Worm (Caenorhabditis elegans) whole organism, young adult: ENCODE data around the gene egl-19.

Experiments
- C06A6.2 ChIP-seq: fragments of 200-800 bp; sonication (Bioruptor generic); conservative IDR thresholded peaks from 2 replicates; pipeline ENCODE4 v1.3.6; 2022; ENCODE audit warnings: missing genetic modification characterization, missing compliant biosample characterization
- F33H1.4 ChIP-seq: fragments of 200-800 bp; sonication (Bioruptor generic); IDR thresholded peaks from 2 replicates; pipeline ENCODE4 v1.3.6; 2022; ENCODE audit warnings: missing genetic modification reagents, missing genetic modification characterization, missing compliant biosample characterization
- K12H6.12 ChIP-seq: fragments of 200-800 bp; sonication (Bioruptor generic); optimal IDR thresholded peaks from 2 replicates; lab custom pipeline; 2018; ENCODE audit warnings: mild to moderate bottlenecking, missing genetic modification characterization, missing compliant biosample characterization
- Y56A3A.18 ChIP-seq: fragments of 200-800 bp; sonication (Bioruptor generic); IDR thresholded peaks from 2 replicates; pipeline ENCODE4 v1.3.6; 2022; ENCODE audit warnings: missing genetic modification reagents, missing genetic modification characterization, missing compliant biosample characterization
- Y79H2A.3 ChIP-seq: fragments of 200-800 bp; sonication (Bioruptor generic); conservative IDR thresholded peaks from 2 replicates; pipeline ENCODE4 v1.3.6; 2022; ENCODE audit warnings: missing genetic modification reagents, missing genetic modification characterization, missing compliant biosample characterization
- aptf-2 ChIP-seq: fragments of 200-800 bp; sonication (Bioruptor generic); conservative IDR thresholded peaks from 2 replicates; pipeline ENCODE4 v1.3.6; 2022; ENCODE audit warnings: missing genetic modification reagents, missing genetic modification characterization, missing compliant biosample characterization
- atf-7 ChIP-seq: sonication (generic microtip); optimal IDR thresholded peaks from 2 replicates; lab custom pipeline; 2017; ENCODE audit warnings: mild to moderate bottlenecking, missing genetic modification characterization, missing compliant biosample characterization
- attf-5 ChIP-seq: fragments of 200-800 bp; sonication (Bioruptor generic); optimal IDR thresholded peaks from 2 replicates; lab custom pipeline; 2018; ENCODE audit warnings: mild to moderate bottlenecking, missing genetic modification characterization, missing compliant biosample characterization
- attf-6 ChIP-seq: fragments of 200-800 bp; sonication (Bioruptor generic); IDR thresholded peaks from 2 replicates; pipeline ENCODE4 v1.3.6; 2022; ENCODE audit warnings: missing genetic modification reagents, missing genetic modification characterization, missing compliant biosample characterization
- bed-1 ChIP-seq: fragments of 200-800 bp; sonication (Bioruptor generic); IDR thresholded peaks from 2 replicates; pipeline ENCODE4 v1.3.6; 2022; ENCODE audit warnings: missing genetic modification reagents, missing genetic modification characterization, missing compliant biosample characterization
- cebp-1 ChIP-seq, 2 experiments: fragments of 200-800 bp in 1 of 2; sonication (Bioruptor generic) in 1 of 2; sonication (generic microtip) in 1 of 2; IDR thresholded peaks in 1 of 2; optimal IDR thresholded peaks in 1 of 2; 2 replicates each; pipeline versions ENCODE4 v1.3.6 to Lab custom; 2017 to 2022; ENCODE audit warnings: missing compliant biosample characterization in 2 of 2, missing genetic modification characterization in 2 of 2, mild to moderate bottlenecking in 1 of 2, missing genetic modification reagents in 1 of 2, moderate library complexity in 1 of 2
- ceh-40 ChIP-seq: fragments of 200-800 bp; sonication (Bioruptor generic); IDR thresholded peaks from 2 replicates; pipeline ENCODE4 v1.3.6; 2022; ENCODE audit warnings: missing genetic modification characterization, missing compliant biosample characterization
- ceh-58 ChIP-seq: fragments of 200-800 bp; sonication (Bioruptor generic); IDR thresholded peaks from 2 replicates; pipeline ENCODE4 v1.3.6; 2022; ENCODE audit warnings: missing genetic modification characterization, missing compliant biosample characterization
- ceh-79 ChIP-seq: sonication (generic microtip); optimal IDR thresholded peaks from 2 replicates; lab custom pipeline; 2017; ENCODE audit warnings: mild to moderate bottlenecking, missing genetic modification characterization, missing compliant biosample characterization
- dox-1 ChIP-seq: fragments of 200-800 bp; sonication (Bioruptor generic); IDR thresholded peaks from 2 replicates; pipeline ENCODE4 v1.3.6; 2022; ENCODE audit warnings: missing genetic modification reagents, missing genetic modification characterization, missing compliant biosample characterization
- dpff-1 ChIP-seq: sonication (generic microtip); optimal IDR thresholded peaks from 2 replicates; lab custom pipeline; 2017; ENCODE audit warnings: mild to moderate bottlenecking, missing genetic modification characterization, missing compliant biosample characterization
- egrh-3 ChIP-seq: fragments of 200-800 bp; sonication (Bioruptor generic); IDR thresholded peaks from 2 replicates; pipeline ENCODE4 v1.3.6; 2022; ENCODE audit warnings: missing genetic modification reagents, missing genetic modification characterization, missing compliant biosample characterization
- gei-17 ChIP-seq: fragments of 200-800 bp; sonication (Bioruptor generic); optimal IDR thresholded peaks from 2 replicates; lab custom pipeline; 2018; ENCODE audit warnings: mild to moderate bottlenecking, missing genetic modification characterization, missing compliant biosample characterization
- him-1 ChIP-seq: sonication (generic microtip); optimal IDR thresholded peaks from 2 replicates; lab custom pipeline; 2016; ENCODE audit warnings: missing genotype, missing genetic modification reagents, missing genetic modification characterization, missing compliant biosample characterization
- hmg-1.2 ChIP-seq: fragments of 200-800 bp; sonication (Bioruptor generic); IDR thresholded peaks from 2 replicates; pipeline ENCODE4 v1.3.6; 2022; ENCODE audit warnings: missing genetic modification reagents, missing genetic modification characterization, missing compliant biosample characterization
- hsf-1 ChIP-seq: fragments of 200-800 bp; sonication (Bioruptor generic); IDR thresholded peaks from 2 replicates; pipeline ENCODE4 v1.3.6; 2022; ENCODE audit warnings: missing genetic modification reagents, missing genetic modification characterization, missing compliant biosample characterization
- lin-26 ChIP-seq: fragments of 200-800 bp; sonication (Bioruptor generic); IDR thresholded peaks from 2 replicates; pipeline ENCODE4 v1.3.6; 2022; ENCODE audit warnings: missing genetic modification reagents, missing genetic modification characterization, missing compliant biosample characterization
- lin-40 ChIP-seq: sonication (generic microtip); optimal IDR thresholded peaks from 2 replicates; lab custom pipeline; 2016; ENCODE audit warnings: missing genetic modification characterization, mild to moderate bottlenecking, missing compliant biosample characterization, missing genotype, missing genetic modification reagents
- lsl-1 ChIP-seq: fragments of 200-800 bp; sonication (Bioruptor generic); optimal IDR thresholded peaks from 2 replicates; lab custom pipeline; 2018; ENCODE audit warnings: mild to moderate bottlenecking, missing genetic modification characterization, moderate library complexity, missing compliant biosample characterization
- lsy-27 ChIP-seq: sonication (generic microtip); optimal IDR thresholded peaks from 2 replicates; lab custom pipeline; 2017; ENCODE audit warnings: missing genetic modification characterization, mild to moderate bottlenecking, missing compliant biosample characterization, antibody characterized with exemption, missing genotype, borderline replicate concordance; ENCODE audit not compliant: insufficient read depth
- madf-3 ChIP-seq: fragments of 200-800 bp; sonication (Bioruptor generic); IDR thresholded peaks from 2 replicates; pipeline ENCODE4 v1.3.6; 2022; ENCODE audit warnings: missing genetic modification reagents, missing genetic modification characterization, missing compliant biosample characterization
- mes-4 ChIP-seq: sonication (generic microtip); optimal IDR thresholded peaks from 2 replicates; lab custom pipeline; 2016; ENCODE audit warnings: missing genotype, missing genetic modification characterization, missing compliant biosample characterization
- nfya-1 ChIP-seq: sonication (generic microtip); optimal IDR thresholded peaks from 2 replicates; lab custom pipeline; 2017; ENCODE audit warnings: antibody characterized with exemption, missing compliant biosample characterization, missing genetic modification characterization, borderline replicate concordance; ENCODE audit not compliant: insufficient read depth
- nhr-179 ChIP-seq: sonication (generic microtip); optimal IDR thresholded peaks from 2 replicates; lab custom pipeline; 2016; ENCODE audit warnings: mild to moderate bottlenecking, missing genetic modification characterization, missing compliant biosample characterization
- repo-1 ChIP-seq: sonication (generic microtip); optimal IDR thresholded peaks from 2 replicates; lab custom pipeline; 2017; ENCODE audit warnings: mild to moderate bottlenecking, missing genetic modification characterization, missing compliant biosample characterization
- snpc-1.3 ChIP-seq: sonication (generic microtip); optimal IDR thresholded peaks from 2 replicates; lab custom pipeline; 2017; ENCODE audit warnings: missing genetic modification characterization, mild to moderate bottlenecking, missing compliant biosample characterization, antibody characterized with exemption, moderate library complexity, missing genotype, missing genetic modification reagents; ENCODE audit not compliant: insufficient read depth
- snpc-4 ChIP-seq, 5 experiments: fragments of 150-350 bp in 1 of 5; sonication (generic microtip) in 4 of 5; optimal IDR thresholded peaks; 2 replicates each; lab custom pipeline; 2014 to 2018; ENCODE audit warnings: missing genetic modification characterization in 5 of 5, missing biosample characterization in 3 of 5, antibody characterized with exemption in 2 of 5, mild to moderate bottlenecking in 2 of 5, missing compliant biosample characterization in 2 of 5, missing genotype in 2 of 5, moderate library complexity in 2 of 5, missing genetic modification reagents in 1 of 5
- somi-1 ChIP-seq: fragments of 200-800 bp; sonication (Bioruptor generic); optimal IDR thresholded peaks from 2 replicates; lab custom pipeline; 2018; ENCODE audit warnings: mild to moderate bottlenecking, missing genetic modification characterization, missing compliant biosample characterization
- unc-130 ChIP-seq: sonication (generic microtip); optimal IDR thresholded peaks from 2 replicates; lab custom pipeline; 2016; ENCODE audit warnings: missing genetic modification reagents, missing genetic modification characterization, missing compliant biosample characterization
- zfh-2 ChIP-seq: fragments of 200-800 bp; sonication (Bioruptor generic); conservative IDR thresholded peaks from 2 replicates; pipeline ENCODE4 v1.3.6; 2022; ENCODE audit warnings: missing genetic modification reagents, missing genetic modification characterization, missing compliant biosample characterization
- ztf-26 ChIP-seq: sonication (generic microtip); optimal IDR thresholded peaks from 2 replicates; lab custom pipeline; 2017; ENCODE audit warnings: missing genetic modification characterization, missing compliant biosample characterization

The egl-19 gene

ce11 chrIV:7389719-7390118 is 15.7 kb upstream of the egl-19 start:
- no peak for TF ChIP-seq bed-1
- TF ChIP-seq F33H1.4 (GFP tag; lab: Robert Waterston, UW) = no peak
- no peak for TF ChIP-seq aptf-2 (GFP tag; lab: Robert Waterston, UW)
- no peak for TF ChIP-seq ceh-79 (tag; lab: Kevin White, UChicago)
- peak; percentile 68 for TF ChIP-seq lsl-1 (GFP tag; lab: Kevin White, UChicago)
- TF ChIP-seq snpc-1.3 (tag; lab: Kevin White, UChicago) = peak; percentile 18
- TF ChIP-seq ceh-40 (GFP tag; lab: Robert Waterston, UW) = no peak

- no peak for TF ChIP-seq cebp-1 (GFP tag; IDR thresholded peaks at IDR 0.05; lab: Robert Waterston, UW)
- TF ChIP-seq cebp-1 (tag; optimal IDR thresholded peaks at IDR 0.05; lab: Kevin White, UChicago) = peak; percentile 0
- TF ChIP-seq hmg-1.2 (GFP tag; lab: Robert Waterston, UW) = peak; percentile 38; the same call in 1 of the 2 replicates
- no peak for TF ChIP-seq ztf-26
- no peak for TF ChIP-seq gei-17 (GFP tag; lab: Kevin White, UChicago)
- TF ChIP-seq K12H6.12 (tag; lab: Kevin White, UChicago) = peak; percentile 44
- TF ChIP-seq ceh-58 (GFP tag; lab: Robert Waterston, UW) = no peak
- no peak for TF ChIP-seq lsy-27 (tag; lab: Kevin White, UChicago)
- TF ChIP-seq ceh-40 (GFP tag; lab: Robert Waterston, UW) = no peak
- TF ChIP-seq dox-1 (GFP tag; lab: Robert Waterston, UW) = 0 out of 2 replicates have a peak, but pooled peaks have one; percentile 36
- no peak for TF ChIP-seq repo-1 (tag; lab: Kevin White, UChicago)
- no peak for TF ChIP-seq snpc-4 (GFP tag; optimal IDR thresholded peaks at IDR 0.05; lab: Kevin White, UChicago)
- no peak for TF ChIP-seq snpc-4 (tag; optimal IDR thresholded peaks at IDR 0.05; lab: Kevin White, UChicago)
- TF ChIP-seq dpff-1 (tag; lab: Kevin White, UChicago) = no peak
- TF ChIP-seq madf-3 = 0 out of 2 replicates have a peak, but pooled peaks have one; percentile 53
- no peak for TF ChIP-seq nfya-1 (tag; lab: Kevin White, UChicago)
- no peak for TF ChIP-seq mes-4
- TF ChIP-seq lin-26 (GFP tag; lab: Robert Waterston, UW) = 0 out of 2 replicates have a peak, but pooled peaks have one; percentile 26
- no peak for TF ChIP-seq Y56A3A.18 (GFP tag; lab: Robert Waterston, UW)
- TF ChIP-seq attf-6 (GFP tag; lab: Robert Waterston, UW) = no peak
- 0 out of 2 replicates have a peak, but pooled peaks have one; percentile 44 for TF ChIP-seq hsf-1
- TF ChIP-seq zfh-2 (GFP tag; lab: Robert Waterston, UW) = peak; percentile 74
- TF ChIP-seq, all 124 proteins: peak for 8
Observed at ce11 chrIV:7390126-7390766, 15.1 kb upstream of the egl-19 start.

- TF ChIP-seq Y79H2A.3 (GFP tag; lab: Robert Waterston, UW) (no peak), attf-5 (GFP tag; lab: Kevin White, UChicago) (no peak), nhr-179 (tag; lab: Kevin White, UChicago) (no peak), K12H6.12 (tag; lab: Kevin White, UChicago) (peak; percentile 68), somi-1 (GFP tag; lab: Kevin White, UChicago) (peak; percentile 18), cebp-1 (GFP tag; IDR thresholded peaks at IDR 0.05; lab: Robert Waterston, UW) (peak; percentile 95), cebp-1 (tag; optimal IDR thresholded peaks at IDR 0.05; lab: Kevin White, UChicago) (peak; percentile 98), zfh-2 (GFP tag; lab: Robert Waterston, UW) (peak; percentile 38; the same call in 1 of the 2 replicates), snpc-4 (GFP tag; optimal IDR thresholded peaks at IDR 0.05; lab: Kevin White, UChicago) (peak; percentile 26), snpc-4 (tag; optimal IDR thresholded peaks at IDR 0.05; lab: Kevin White, UChicago) (no peak), atf-7 (peak; percentile 61), unc-130 (GFP tag; lab: Kevin White, UChicago) (no peak), C06A6.2 (GFP tag; lab: Robert Waterston, UW) (peak; percentile 58; the same call in 1 of the 2 replicates), aptf-2 (GFP tag; lab: Robert Waterston, UW) (no peak), lin-40 (tag; lab: Kevin White, UChicago) (no peak), dpff-1 (tag; lab: Kevin White, UChicago) (no peak), him-1 (no peak), repo-1 (tag; lab: Kevin White, UChicago) (no peak), egrh-3 (GFP tag; lab: Robert Waterston, UW) (no peak)
- TF ChIP-seq, all 124 proteins: peak for 7
Observed at ce11 chrIV:7391534-7392343, 13.6 kb upstream of the egl-19 start.
